Fruit fly (Drosophila melanogaster) whole organism, larva: ENCODE results near the gene Delta.

ENCODE experiments used
- noc ChIP-seq: fragments of 200-800 bp; sonication (Bioruptor generic); optimal IDR thresholded peaks from 3 replicates; lab custom pipeline; 2019; ENCODE audit warnings: missing biosample characterization, mild to moderate bottlenecking, missing genetic modification characterization, moderate library complexity

Gene Delta

dm6 chr3R:19335482-19335881, 9.5 kb upstream of the Delta start:
- TF ChIP-seq noc (tag; lab: Kevin White, UChicago), result no peak

- TF ChIP-seq noc (tag; lab: Kevin White, UChicago), result no peak
Measured at dm6 chr3R:19332553-19332952, 6.5 kb upstream of the Delta start.

dm6 chr3R:19332052-19332451, 6.0 kb upstream of the Delta start:
- TF ChIP-seq noc (tag; lab: Kevin White, UChicago), result no peak

dm6 chr3R:19328716-19329115, 2.7 kb upstream of the Delta start:
- TF ChIP-seq noc (tag; lab: Kevin White, UChicago), result no peak

- TF ChIP-seq noc (tag; lab: Kevin White, UChicago), result no peak
Measured at dm6 chr3R:19322386-19322785, 3.6 kb downstream of the Delta start.

dm6 chr3R:19321457-19322172, 4.4 kb downstream of the Delta start:
- TF ChIP-seq noc (tag; lab: Kevin White, UChicago), result no peak

- no peak for TF ChIP-seq noc (tag; lab: Kevin White, UChicago)
Measured at dm6 chr3R:19319433-19319832, 6.6 kb downstream of the Delta start.

- TF ChIP-seq noc (tag; lab: Kevin White, UChicago), result no peak
Measured at dm6 chr3R:19318452-19318851, 7.6 kb downstream of the Delta start.

dm6 chr3R:19317184-19317747, 8.8 kb downstream of the Delta start:
- TF ChIP-seq noc (tag; lab: Kevin White, UChicago), result no peak

- TF ChIP-seq noc (tag; lab: Kevin White, UChicago), result no peak
Measured at dm6 chr3R:19314283-19314682, 11.7 kb downstream of the Delta start.

dm6 chr3R:19313200-19313599, 12.8 kb downstream of the Delta start:
- TF ChIP-seq noc (tag; lab: Kevin White, UChicago), result no peak

- TF ChIP-seq noc (tag; lab: Kevin White, UChicago), result no peak
Measured at dm6 chr3R:19312281-19312827, 13.7 kb downstream of the Delta start.

dm6 chr3R:19310352-19311055, 15.5 kb downstream of the Delta start:
- no peak for TF ChIP-seq noc (tag; lab: Kevin White, UChicago)

- TF ChIP-seq noc (tag; lab: Kevin White, UChicago), result no peak
Measured at dm6 chr3R:19308770-19309503, 17.1 kb downstream of the Delta start.

dm6 chr3R:19306439-19307120, 19.4 kb downstream of the Delta start:
- TF ChIP-seq noc (tag; lab: Kevin White, UChicago), result no peak
